Worm (Caenorhabditis elegans) whole organism, young adult: Measurements from ENCODE around the gene gba-2.

Source experiments
- B0035.1 ChIP-seq: sonication (generic microtip); optimal IDR thresholded peaks from 2 replicates; lab custom pipeline; 2016; ENCODE audit warnings: missing genetic modification characterization, mild to moderate bottlenecking, missing compliant biosample characterization, missing genotype, missing genetic modification reagents
- C17E4.6 ChIP-seq: fragments of 200-800 bp; sonication (Bioruptor generic); IDR thresholded peaks from 2 replicates; pipeline ENCODE4 v1.3.6; 2022; ENCODE audit warnings: missing genetic modification reagents, missing genetic modification characterization, missing compliant biosample characterization
- T26A5.8 ChIP-seq: sonication (generic microtip); optimal IDR thresholded peaks from 2 replicates; lab custom pipeline; 2016; ENCODE audit warnings: missing genetic modification characterization, missing compliant biosample characterization
- ama-1 ChIP-seq, 3 experiments: fragments of 150-350 bp in 1 of 3; sonication (generic microtip) in 2 of 3; optimal IDR thresholded peaks; 2 replicates each; lab custom pipeline; 2014 to 2018; ENCODE audit warnings: missing biosample characterization in 2 of 3, missing genetic modification characterization in 2 of 3, missing genetic modification reagents in 2 of 3
- attf-6 ChIP-seq: fragments of 200-800 bp; sonication (Bioruptor generic); IDR thresholded peaks from 2 replicates; pipeline ENCODE4 v1.3.6; 2022; ENCODE audit warnings: missing genetic modification reagents, missing genetic modification characterization, missing compliant biosample characterization
- ceh-100 ChIP-seq: fragments of 200-800 bp; sonication (Bioruptor generic); IDR thresholded peaks from 2 replicates; pipeline ENCODE4 v1.3.6; 2022; ENCODE audit warnings: missing genetic modification reagents, missing genetic modification characterization, missing compliant biosample characterization
- egl-18 ChIP-seq: fragments of 200-800 bp; sonication (Bioruptor generic); IDR thresholded peaks from 2 replicates; pipeline ENCODE4 v1.3.6; 2022; ENCODE audit warnings: missing genetic modification reagents, missing genetic modification characterization, missing compliant biosample characterization
- let-526 ChIP-seq: fragments of 200-800 bp; sonication (Bioruptor generic); IDR thresholded peaks from 2 replicates; pipeline ENCODE4 v1.3.6; 2022; ENCODE audit warnings: missing genetic modification reagents, missing genetic modification characterization, missing compliant biosample characterization
- madf-6 ChIP-seq: fragments of 200-800 bp; sonication (Bioruptor generic); IDR thresholded peaks from 2 replicates; pipeline ENCODE4 v1.3.6; 2022; ENCODE audit warnings: missing genetic modification reagents, missing genetic modification characterization, missing compliant biosample characterization
- mxl-1 ChIP-seq: sonication (generic microtip); optimal IDR thresholded peaks from 2 replicates; lab custom pipeline; 2016; ENCODE audit warnings: missing genetic modification characterization, missing compliant biosample characterization
- snpc-4 ChIP-seq, 5 experiments: fragments of 150-350 bp in 1 of 5; sonication (generic microtip) in 4 of 5; optimal IDR thresholded peaks; 2 replicates each; lab custom pipeline; 2014 to 2018; ENCODE audit warnings: missing genetic modification characterization in 5 of 5, missing biosample characterization in 3 of 5, antibody characterized with exemption in 2 of 5, mild to moderate bottlenecking in 2 of 5, missing compliant biosample characterization in 2 of 5, missing genotype in 2 of 5, moderate library complexity in 2 of 5, missing genetic modification reagents in 1 of 5

- no peak for TF ChIP-seq madf-6 (GFP tag; lab: Robert Waterston, UW)
- no peak for TF ChIP-seq B0035.1 (tag; lab: Kevin White, UChicago)
- TF ChIP-seq let-526 (GFP tag; lab: Robert Waterston, UW), result no peak
- TF ChIP-seq ama-1 (optimal IDR thresholded peaks at IDR 0.05; lab: Kevin White, UChicago), result no peak
- no peak for TF ChIP-seq ama-1 (GFP tag; optimal IDR thresholded peaks at IDR 0.05; lab: Kevin White, UChicago)
- TF ChIP-seq egl-18, result no peak
- TF ChIP-seq ceh-100 (GFP tag; lab: Robert Waterston, UW), result no peak
- TF ChIP-seq mxl-1 (tag; lab: Kevin White, UChicago), result no peak
- TF ChIP-seq attf-6 (GFP tag; lab: Robert Waterston, UW), result no peak
- no peak for TF ChIP-seq snpc-4 (GFP tag; optimal IDR thresholded peaks at IDR 0.05; lab: Kevin White, UChicago)
- no peak for TF ChIP-seq snpc-4 (tag; optimal IDR thresholded peaks at IDR 0.05; lab: Kevin White, UChicago)
- no peak for TF ChIP-seq C17E4.6 (GFP tag; lab: Robert Waterston, UW)
- TF ChIP-seq T26A5.8 (tag; lab: Kevin White, UChicago), result no peak
These were observed 8.5 kb downstream of the gba-2 start for ce11 chrII:2177735-2178134.
